Worm (Caenorhabditis elegans) whole organism, early embryonic: ENCODE results near the gene C28G1.2.

Experiments used
- hmbx-1 ChIP-seq: sonication (generic microtip); optimal IDR thresholded peaks from 2 replicates; lab custom pipeline; 2016; ENCODE audit warnings: mild to moderate bottlenecking, missing genetic modification characterization, missing compliant biosample characterization
- pes-1 ChIP-seq: fragments of 200-800 bp; sonication (Bioruptor generic); IDR thresholded peaks from 2 replicates; pipeline ENCODE4 v1.3.6; 2022; ENCODE audit warnings: missing genetic modification reagents, missing genetic modification characterization, missing compliant biosample characterization
- tbx-11 ChIP-seq: fragments of 200-800 bp; sonication (Bioruptor generic); IDR thresholded peaks from 2 replicates; pipeline ENCODE4 v1.3.6; 2022; ENCODE audit warnings: missing genetic modification characterization, missing compliant biosample characterization
- tbx-37 ChIP-seq: fragments of 200-800 bp; sonication (Bioruptor generic); conservative IDR thresholded peaks from 2 replicates; pipeline ENCODE4 v1.3.6; 2022; ENCODE audit warnings: missing genetic modification reagents, missing genetic modification characterization, missing compliant biosample characterization

ce11 chrX:8828365-8828764, 7.5 kb upstream of the C28G1.2 start, which contains the start of gene rcs-1:
- TF ChIP-seq tbx-37 (GFP tag; lab: Robert Waterston, UW): no peak
- no peak for TF ChIP-seq hmbx-1 (tag; lab: Kevin White, UChicago)
- TF ChIP-seq pes-1 (GFP tag; lab: Robert Waterston, UW): no peak
- no peak for TF ChIP-seq tbx-11 (GFP tag; lab: Robert Waterston, UW)
